Worm (Caenorhabditis elegans): ENCODE measurements around the gene tmem-17.

DNA sequence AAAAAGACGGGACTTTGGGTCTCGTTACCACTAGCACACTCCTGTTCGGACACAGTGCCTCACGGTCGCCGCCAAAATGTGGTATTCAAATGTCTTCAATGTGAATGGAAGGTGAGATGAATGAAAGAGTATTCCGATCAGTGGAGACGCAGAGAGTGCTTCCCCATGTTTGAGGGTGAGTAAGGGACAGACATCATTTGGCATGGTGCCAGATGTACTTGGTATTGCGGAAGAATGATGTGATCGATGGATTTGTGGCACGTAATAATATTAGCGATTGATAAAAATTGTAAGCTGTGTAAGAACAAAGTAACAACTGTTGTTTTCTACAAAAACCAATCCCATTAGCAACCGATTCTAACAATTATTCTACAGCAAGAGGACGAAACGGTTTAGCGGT lies 38.0 kb upstream of the tmem-17 start:
- TF ChIP-seq jun-1 (tag; optimal IDR thresholded peaks at IDR 0.05), result no peak
- no peak for TF ChIP-seq ztf-11 (tag; optimal IDR thresholded peaks at IDR 0.05)
- no peak for TF ChIP-seq pqm-1 (tag; optimal IDR thresholded peaks at IDR 0.05)
- no peak for TF ChIP-seq egl-27 (tag; optimal IDR thresholded peaks at IDR 0.05)
- no peak for TF ChIP-seq unc-62 (GFP tag; optimal IDR thresholded peaks at IDR 0.05)
- TF ChIP-seq snpc-4 (tag; optimal IDR thresholded peaks at IDR 0.05), result no peak

All from whole organism, L3 larva.